Worm (Caenorhabditis elegans) whole organism, young adult: Measurements from ENCODE around the gene dgk-2.

ENCODE experiments used
- B0336.3 ChIP-seq: fragments of 200-800 bp; sonication (Bioruptor generic); IDR thresholded peaks from 2 replicates; pipeline ENCODE4 v1.3.6; 2022; ENCODE audit warnings: missing genetic modification characterization, missing compliant biosample characterization
- F33H1.4 ChIP-seq: fragments of 200-800 bp; sonication (Bioruptor generic); IDR thresholded peaks from 2 replicates; pipeline ENCODE4 v1.3.6; 2022; ENCODE audit warnings: missing genetic modification reagents, missing genetic modification characterization, missing compliant biosample characterization
- F49E8.2 ChIP-seq: sonication (generic microtip); optimal IDR thresholded peaks from 3 replicates; lab custom pipeline; 2017; ENCODE audit warnings: missing genetic modification characterization, mild to moderate bottlenecking, missing compliant biosample characterization, antibody characterized with exemption, moderate library complexity; ENCODE audit not compliant: insufficient read depth
- aptf-3 ChIP-seq: fragments of 200-800 bp; sonication (Bioruptor generic); IDR thresholded peaks from 2 replicates; pipeline ENCODE4 v1.3.6; 2022; ENCODE audit warnings: missing genetic modification characterization, missing compliant biosample characterization
- athp-1 ChIP-seq: sonication (generic microtip); optimal IDR thresholded peaks from 2 replicates; lab custom pipeline; 2017; ENCODE audit warnings: mild to moderate bottlenecking, missing genetic modification characterization, missing compliant biosample characterization
- ceh-79 ChIP-seq: sonication (generic microtip); optimal IDR thresholded peaks from 2 replicates; lab custom pipeline; 2017; ENCODE audit warnings: mild to moderate bottlenecking, missing genetic modification characterization, missing compliant biosample characterization
- chd-7 ChIP-seq: sonication (generic microtip); optimal IDR thresholded peaks from 2 replicates; lab custom pipeline; 2016; ENCODE audit warnings: mild to moderate bottlenecking, missing genetic modification characterization, moderate library complexity, missing compliant biosample characterization
- hlh-26 ChIP-seq: fragments of 200-800 bp; sonication (Bioruptor generic); conservative IDR thresholded peaks from 2 replicates; pipeline ENCODE4 v1.3.6; 2022; ENCODE audit warnings: missing genetic modification reagents, missing genetic modification characterization, missing compliant biosample characterization
- nhr-90 ChIP-seq: sonication (generic microtip); optimal IDR thresholded peaks from 2 replicates; lab custom pipeline; 2016; ENCODE audit warnings: missing genotype, mild to moderate bottlenecking, missing genetic modification characterization, missing compliant biosample characterization
- sdz-38 ChIP-seq: sonication (generic microtip); optimal IDR thresholded peaks from 2 replicates; lab custom pipeline; 2016; ENCODE audit warnings: missing genotype, missing genetic modification characterization, missing compliant biosample characterization
- unc-62 ChIP-seq: fragments of 150-350 bp; optimal IDR thresholded peaks from 2 replicates; lab custom pipeline; 2014; ENCODE audit warnings: missing biosample characterization, missing genetic modification reagents, missing genetic modification characterization
- ztf-25 ChIP-seq: fragments of 200-800 bp; sonication (Bioruptor generic); IDR thresholded peaks from 2 replicates; pipeline ENCODE4 v1.3.6; 2022; ENCODE audit warnings: missing genetic modification reagents, missing genetic modification characterization, missing compliant biosample characterization
- ztf-6 ChIP-seq: fragments of 200-800 bp; sonication (Bioruptor generic); IDR thresholded peaks from 2 replicates; pipeline ENCODE4 v1.3.6; 2022; ENCODE audit warnings: missing genetic modification reagents, missing genetic modification characterization, missing compliant biosample characterization

DNA sequence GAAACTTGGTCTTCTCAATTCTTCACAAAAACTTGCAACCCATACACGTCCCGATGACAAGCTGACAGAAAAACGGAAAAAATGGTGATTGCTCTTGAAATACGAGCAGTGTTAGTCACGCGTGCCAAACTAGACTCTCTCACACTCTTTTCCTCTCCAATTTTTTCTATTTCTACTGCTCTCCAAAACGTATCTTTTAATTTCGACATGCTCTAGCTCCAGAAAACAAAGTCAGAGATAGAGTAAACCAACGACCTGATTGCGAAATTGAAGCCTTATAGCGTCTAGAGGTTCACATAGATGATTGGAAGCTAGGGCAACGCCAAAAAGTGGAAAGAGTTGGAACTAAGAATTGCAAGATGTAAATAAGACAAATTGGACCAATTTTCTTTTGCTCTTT, 13.8 kb downstream of the dgk-2 start:
- TF ChIP-seq chd-7 (tag; lab: Kevin White, UChicago) = no peak
- TF ChIP-seq aptf-3 (GFP tag; lab: Robert Waterston, UW) = no peak
- TF ChIP-seq athp-1 = no peak
- no peak for TF ChIP-seq F49E8.2 (tag; lab: Kevin White, UChicago)
- TF ChIP-seq ztf-25 = no peak
- no peak for TF ChIP-seq unc-62 (GFP tag; lab: Kevin White, UChicago)
- TF ChIP-seq hlh-26 (GFP tag; lab: Robert Waterston, UW) = no peak
- no peak for TF ChIP-seq nhr-90 (tag; lab: Kevin White, UChicago)
- TF ChIP-seq sdz-38 = no peak
- TF ChIP-seq ceh-79 = no peak
- TF ChIP-seq ztf-6 = no peak
- TF ChIP-seq F33H1.4 (GFP tag; lab: Robert Waterston, UW) = no peak
- no peak for TF ChIP-seq B0336.3 (GFP tag; lab: Robert Waterston, UW)
